Worm (Caenorhabditis elegans) whole organism, young adult: ENCODE results near the gene czw-1.

ENCODE experiments used
- D2030.7 ChIP-seq: fragments of 200-800 bp; sonication (Bioruptor generic); IDR thresholded peaks from 2 replicates; pipeline ENCODE4 v1.3.6; 2022; ENCODE audit warnings: missing genetic modification reagents, missing genetic modification characterization, missing compliant biosample characterization
- F23B12.7 ChIP-seq: sonication (generic microtip); optimal IDR thresholded peaks from 2 replicates; lab custom pipeline; 2017; ENCODE audit warnings: missing genetic modification characterization, mild to moderate bottlenecking, missing compliant biosample characterization, antibody characterized with exemption, moderate library complexity; ENCODE audit not compliant: insufficient read depth
- F33H1.4 ChIP-seq: fragments of 200-800 bp; sonication (Bioruptor generic); IDR thresholded peaks from 2 replicates; pipeline ENCODE4 v1.3.6; 2022; ENCODE audit warnings: missing genetic modification reagents, missing genetic modification characterization, missing compliant biosample characterization
- K12H6.12 ChIP-seq: fragments of 200-800 bp; sonication (Bioruptor generic); optimal IDR thresholded peaks from 2 replicates; lab custom pipeline; 2018; ENCODE audit warnings: mild to moderate bottlenecking, missing genetic modification characterization, missing compliant biosample characterization
- T07F8.4 ChIP-seq: sonication (generic microtip); optimal IDR thresholded peaks from 2 replicates; lab custom pipeline; 2016; ENCODE audit warnings: mild to moderate bottlenecking, missing genetic modification characterization, moderate library complexity, missing compliant biosample characterization
- Y79H2A.3 ChIP-seq: fragments of 200-800 bp; sonication (Bioruptor generic); conservative IDR thresholded peaks from 2 replicates; pipeline ENCODE4 v1.3.6; 2022; ENCODE audit warnings: missing genetic modification reagents, missing genetic modification characterization, missing compliant biosample characterization
- ZK185.1 ChIP-seq: sonication (generic microtip); optimal IDR thresholded peaks from 2 replicates; lab custom pipeline; 2016; ENCODE audit warnings: mild to moderate bottlenecking, missing genetic modification characterization, missing compliant biosample characterization; ENCODE audit not compliant: poor library complexity, severe bottlenecking
- attf-3 ChIP-seq: fragments of 200-800 bp; sonication (Bioruptor generic); conservative IDR thresholded peaks from 2 replicates; pipeline ENCODE4 v1.3.6; 2022; ENCODE audit warnings: missing genetic modification reagents, missing genetic modification characterization, missing compliant biosample characterization
- attf-5 ChIP-seq: fragments of 200-800 bp; sonication (Bioruptor generic); optimal IDR thresholded peaks from 2 replicates; lab custom pipeline; 2018; ENCODE audit warnings: mild to moderate bottlenecking, missing genetic modification characterization, missing compliant biosample characterization
- egl-18 ChIP-seq: fragments of 200-800 bp; sonication (Bioruptor generic); IDR thresholded peaks from 2 replicates; pipeline ENCODE4 v1.3.6; 2022; ENCODE audit warnings: missing genetic modification reagents, missing genetic modification characterization, missing compliant biosample characterization
- egrh-3 ChIP-seq: fragments of 200-800 bp; sonication (Bioruptor generic); IDR thresholded peaks from 2 replicates; pipeline ENCODE4 v1.3.6; 2022; ENCODE audit warnings: missing genetic modification reagents, missing genetic modification characterization, missing compliant biosample characterization
- ekl-4 ChIP-seq: fragments of 200-800 bp; sonication (Bioruptor generic); IDR thresholded peaks from 2 replicates; pipeline ENCODE4 v1.3.6; 2022; ENCODE audit warnings: missing genetic modification reagents, missing genetic modification characterization, missing compliant biosample characterization
- fkh-3 ChIP-seq: sonication (generic microtip); optimal IDR thresholded peaks from 2 replicates; lab custom pipeline; 2016; ENCODE audit warnings: mild to moderate bottlenecking, missing genetic modification characterization, missing compliant biosample characterization
- gei-17 ChIP-seq: fragments of 200-800 bp; sonication (Bioruptor generic); optimal IDR thresholded peaks from 2 replicates; lab custom pipeline; 2018; ENCODE audit warnings: mild to moderate bottlenecking, missing genetic modification characterization, missing compliant biosample characterization
- hmg-1.2 ChIP-seq: fragments of 200-800 bp; sonication (Bioruptor generic); IDR thresholded peaks from 2 replicates; pipeline ENCODE4 v1.3.6; 2022; ENCODE audit warnings: missing genetic modification reagents, missing genetic modification characterization, missing compliant biosample characterization
- let-526 ChIP-seq: fragments of 200-800 bp; sonication (Bioruptor generic); IDR thresholded peaks from 2 replicates; pipeline ENCODE4 v1.3.6; 2022; ENCODE audit warnings: missing genetic modification reagents, missing genetic modification characterization, missing compliant biosample characterization
- let-607 ChIP-seq, 2 experiments: fragments of 200-800 bp in 1 of 2; sonication (Bioruptor generic) in 1 of 2; sonication (generic microtip) in 1 of 2; optimal IDR thresholded peaks; 2 replicates each; lab custom pipeline; 2016 to 2018; ENCODE audit warnings: mild to moderate bottlenecking in 2 of 2, missing compliant biosample characterization in 2 of 2, missing genetic modification characterization in 2 of 2, moderate library complexity in 2 of 2, missing genotype in 1 of 2
- lin-40 ChIP-seq: sonication (generic microtip); optimal IDR thresholded peaks from 2 replicates; lab custom pipeline; 2016; ENCODE audit warnings: missing genetic modification characterization, mild to moderate bottlenecking, missing compliant biosample characterization, missing genotype, missing genetic modification reagents
- lsl-1 ChIP-seq: fragments of 200-800 bp; sonication (Bioruptor generic); optimal IDR thresholded peaks from 2 replicates; lab custom pipeline; 2018; ENCODE audit warnings: mild to moderate bottlenecking, missing genetic modification characterization, moderate library complexity, missing compliant biosample characterization
- madf-8 ChIP-seq: fragments of 200-800 bp; sonication (Bioruptor generic); conservative IDR thresholded peaks from 2 replicates; pipeline ENCODE4 v1.3.6; 2022; ENCODE audit warnings: missing genetic modification reagents, missing genetic modification characterization, missing compliant biosample characterization
- mcd-1 ChIP-seq: fragments of 200-800 bp; sonication (Bioruptor generic); IDR thresholded peaks from 2 replicates; pipeline ENCODE4 v1.3.6; 2022; ENCODE audit warnings: missing genetic modification reagents, missing genetic modification characterization, missing compliant biosample characterization
- nfya-1 ChIP-seq: sonication (generic microtip); optimal IDR thresholded peaks from 2 replicates; lab custom pipeline; 2017; ENCODE audit warnings: antibody characterized with exemption, missing compliant biosample characterization, missing genetic modification characterization, borderline replicate concordance; ENCODE audit not compliant: insufficient read depth
- nhr-179 ChIP-seq: sonication (generic microtip); optimal IDR thresholded peaks from 2 replicates; lab custom pipeline; 2016; ENCODE audit warnings: mild to moderate bottlenecking, missing genetic modification characterization, missing compliant biosample characterization
- snpc-1.3 ChIP-seq: sonication (generic microtip); optimal IDR thresholded peaks from 2 replicates; lab custom pipeline; 2017; ENCODE audit warnings: missing genetic modification characterization, mild to moderate bottlenecking, missing compliant biosample characterization, antibody characterized with exemption, moderate library complexity, missing genotype, missing genetic modification reagents; ENCODE audit not compliant: insufficient read depth
- snpc-3.4 ChIP-seq: sonication (generic microtip); optimal IDR thresholded peaks from 2 replicates; lab custom pipeline; 2017; ENCODE audit warnings: missing genetic modification characterization, mild to moderate bottlenecking, missing compliant biosample characterization, antibody characterized with exemption, moderate library complexity, missing genotype, missing genetic modification reagents
- snpc-4 ChIP-seq, 5 experiments: fragments of 150-350 bp in 1 of 5; sonication (generic microtip) in 4 of 5; optimal IDR thresholded peaks; 2 replicates each; lab custom pipeline; 2014 to 2018; ENCODE audit warnings: missing genetic modification characterization in 5 of 5, missing biosample characterization in 3 of 5, antibody characterized with exemption in 2 of 5, mild to moderate bottlenecking in 2 of 5, missing compliant biosample characterization in 2 of 5, missing genotype in 2 of 5, moderate library complexity in 2 of 5, missing genetic modification reagents in 1 of 5
- tbx-9 ChIP-seq: sonication (generic microtip); optimal IDR thresholded peaks from 2 replicates; lab custom pipeline; 2016; ENCODE audit warnings: borderline replicate concordance, missing genetic modification characterization, inconsistent platforms, missing compliant biosample characterization
- xnd-1 ChIP-seq: sonication (generic microtip); optimal IDR thresholded peaks from 2 replicates; lab custom pipeline; 2016; ENCODE audit warnings: missing genotype, missing genetic modification reagents, missing genetic modification characterization, missing compliant biosample characterization
- ztf-28 ChIP-seq: fragments of 200-800 bp; sonication (Bioruptor generic); IDR thresholded peaks from 2 replicates; pipeline ENCODE4 v1.3.6; 2022; ENCODE audit warnings: missing genetic modification reagents, missing genetic modification characterization, missing compliant biosample characterization

The czw-1 gene

DNA sequence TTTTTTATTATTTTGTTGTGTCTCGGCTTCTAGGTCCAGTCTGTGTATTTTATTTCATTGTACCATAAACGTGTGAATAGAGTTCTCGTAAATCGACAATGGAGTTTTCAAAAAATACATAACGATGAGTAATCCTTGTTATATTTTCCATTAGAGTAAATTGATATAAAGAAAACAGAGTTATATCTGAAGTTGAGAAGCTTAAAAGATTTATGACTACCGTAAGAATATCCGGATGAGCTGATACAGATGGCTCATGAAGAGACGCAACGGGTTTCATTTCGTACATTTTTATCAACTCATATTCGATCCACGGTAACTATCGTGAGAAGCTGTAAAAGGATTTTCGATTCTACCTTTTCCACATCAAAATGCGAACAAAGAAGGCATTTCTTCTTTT lies 18.8 kb downstream of the czw-1 start, which contains the start of gene gcy-8:
gcy-8 (plus strand) TSS at position 301 of the 400 bp plus-strand sequence.
- no peak for TF ChIP-seq let-526 (GFP tag; lab: Robert Waterston, UW)
- TF ChIP-seq hmg-1.2 (GFP tag; lab: Robert Waterston, UW) = no peak
- TF ChIP-seq xnd-1 (tag; lab: Kevin White, UChicago) = no peak
- TF ChIP-seq lin-40 (tag; lab: Kevin White, UChicago) = no peak
- TF ChIP-seq fkh-3 = no peak
- TF ChIP-seq nfya-1 (tag; lab: Kevin White, UChicago) = no peak
- no peak for TF ChIP-seq ZK185.1 (tag; lab: Kevin White, UChicago)
- no peak for TF ChIP-seq nhr-179
- TF ChIP-seq madf-8 (GFP tag; lab: Robert Waterston, UW) = no peak
- no peak for TF ChIP-seq ekl-4 (GFP tag; lab: Robert Waterston, UW)
- TF ChIP-seq mcd-1 (GFP tag; lab: Robert Waterston, UW) = no peak
- TF ChIP-seq tbx-9 = no peak
- TF ChIP-seq let-607 (tag; optimal IDR thresholded peaks at IDR 0.05; lab: Kevin White, UChicago) = no peak
- TF ChIP-seq F23B12.7 = no peak
- TF ChIP-seq D2030.7 = no peak
- TF ChIP-seq K12H6.12 (tag; lab: Kevin White, UChicago) = no peak
- no peak for TF ChIP-seq Y79H2A.3 (GFP tag; lab: Robert Waterston, UW)

DNA sequence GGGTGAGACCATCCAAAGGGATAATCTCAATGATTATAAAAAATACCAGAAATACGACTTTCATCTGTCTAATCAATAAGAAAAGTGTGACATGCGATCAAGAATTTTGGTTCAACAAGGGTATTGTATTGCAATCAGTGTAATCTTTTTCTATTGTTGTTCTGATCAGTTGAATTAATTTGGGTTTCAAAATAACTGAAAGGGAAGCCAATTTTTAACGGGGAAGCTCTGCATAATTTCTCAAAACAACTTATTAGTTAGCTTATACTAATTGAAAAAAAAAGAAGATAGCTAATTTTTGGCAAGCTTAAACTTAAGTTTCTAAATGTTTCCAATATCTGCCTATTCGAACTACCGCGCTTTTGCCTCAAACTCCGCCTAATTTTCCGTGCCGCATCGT lies 19.4 kb downstream of the czw-1 start, which contains the start of gene C49H3.12:
C49H3.12 (minus strand) TSS at position 101 of the 400 bp plus-strand sequence.
- no peak for TF ChIP-seq attf-3
- TF ChIP-seq gei-17 (GFP tag; lab: Kevin White, UChicago) = no peak
- no peak for TF ChIP-seq snpc-4 (GFP tag; optimal IDR thresholded peaks at IDR 0.05; lab: Kevin White, UChicago)
- no peak for TF ChIP-seq snpc-4 (tag; optimal IDR thresholded peaks at IDR 0.05; lab: Kevin White, UChicago)
- no peak for TF ChIP-seq ztf-28 (GFP tag; lab: Robert Waterston, UW)
- TF ChIP-seq attf-5 (GFP tag; lab: Kevin White, UChicago) = no peak
- TF ChIP-seq lsl-1 (GFP tag; lab: Kevin White, UChicago) = no peak
- TF ChIP-seq let-607 (tag; optimal IDR thresholded peaks at IDR 0.05; lab: Kevin White, UChicago) = no peak
- no peak for TF ChIP-seq egl-18 (GFP tag; lab: Robert Waterston, UW)

DNA sequence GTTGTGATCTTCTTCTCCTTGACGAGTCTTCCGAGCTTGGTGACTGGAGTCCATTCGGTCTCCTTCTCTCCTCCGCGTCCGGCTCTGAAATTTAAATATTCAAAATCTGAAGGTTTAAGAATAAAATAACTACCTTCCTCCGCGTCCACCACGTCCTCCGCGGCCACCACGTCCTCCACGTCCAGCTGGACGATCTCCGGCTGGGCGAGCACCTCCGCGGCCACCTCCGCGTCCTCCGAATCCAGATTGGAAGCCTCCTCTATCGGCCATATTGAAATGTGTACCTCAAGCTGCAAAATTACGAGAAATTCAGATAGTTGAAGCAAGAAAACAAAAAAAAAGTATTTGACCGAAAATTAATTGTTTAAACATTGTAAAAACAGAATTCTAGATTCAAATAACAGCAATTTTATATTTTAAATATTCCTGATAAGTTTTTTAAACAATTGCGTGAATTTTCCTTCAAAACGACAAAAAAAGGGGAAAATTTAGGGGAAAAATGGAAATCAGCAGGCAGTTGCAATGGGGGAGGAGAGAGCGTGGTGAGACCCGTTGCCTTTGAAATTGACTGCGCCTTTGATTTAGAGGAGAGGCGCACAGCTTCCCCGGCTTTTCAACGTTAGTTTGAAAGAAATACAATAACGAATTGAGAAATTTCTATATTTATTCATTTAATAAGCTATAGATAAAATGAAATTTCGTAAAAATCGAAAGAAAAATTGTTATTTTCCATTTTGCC lies 20.4 kb downstream of the czw-1 start, which contains the start of gene rps-2:
rps-2 (minus strand) TSS at position 290 of the 739 bp plus-strand sequence.
- TF ChIP-seq T07F8.4 (tag; lab: Kevin White, UChicago) = no peak
- TF ChIP-seq snpc-1.3 = peak; percentile 28
- TF ChIP-seq snpc-3.4 (tag; lab: Kevin White, UChicago) = peak; percentile 19
- peak; percentile 75 for TF ChIP-seq F33H1.4 (GFP tag; lab: Robert Waterston, UW)
- TF ChIP-seq F23B12.7 = peak; percentile 24
- no peak for TF ChIP-seq ZK185.1 (tag; lab: Kevin White, UChicago)
- peak; percentile 81; the same call in 1 of the 2 replicates for TF ChIP-seq egrh-3
